Worm (Caenorhabditis elegans) whole organism, L4 larva: Measurements from ENCODE around the gene smg-3.

Source experiments
- F49E8.2 ChIP-seq: sonication (generic microtip); optimal IDR thresholded peaks from 2 replicates; lab custom pipeline; 2016; ENCODE audit warnings: missing compliant biosample characterization, mild to moderate bottlenecking, missing genetic modification characterization, borderline replicate concordance
- arid-1 ChIP-seq: fragments of 200-800 bp; sonication (Bioruptor generic); conservative IDR thresholded peaks from 2 replicates; pipeline ENCODE4 v1.3.6; 2022; ENCODE audit warnings: missing genetic modification reagents, missing genetic modification characterization, missing compliant biosample characterization
- ceh-62 ChIP-seq: sonication (generic microtip); optimal IDR thresholded peaks from 2 replicates; lab custom pipeline; 2017; ENCODE audit warnings: missing biosample characterization, missing genetic modification characterization
- jun-1 ChIP-seq: fragments of 150-350 bp; optimal IDR thresholded peaks from 2 replicates; lab custom pipeline; 2014; ENCODE audit warnings: missing biosample characterization, missing genetic modification reagents, missing genetic modification characterization
- nhr-11 ChIP-seq: fragments of 150-350 bp; optimal IDR thresholded peaks from 2 replicates; lab custom pipeline; 2014; ENCODE audit warnings: missing biosample characterization, missing genetic modification characterization
- nhr-237 ChIP-seq: sonication (generic microtip); optimal IDR thresholded peaks from 2 replicates; lab custom pipeline; 2017; ENCODE audit warnings: missing biosample characterization, missing genetic modification characterization
- nhr-25 ChIP-seq: sonication (generic microtip); optimal IDR thresholded peaks from 2 replicates; lab custom pipeline; 2017; ENCODE audit warnings: missing genetic modification characterization, mild to moderate bottlenecking, missing compliant biosample characterization, antibody characterized with exemption, moderate library complexity, borderline replicate concordance; ENCODE audit not compliant: insufficient read depth
- nhr-76 ChIP-seq: fragments of 150-350 bp; optimal IDR thresholded peaks from 2 replicates; lab custom pipeline; 2014; ENCODE audit warnings: missing biosample characterization, missing genetic modification characterization
- pqm-1 ChIP-seq: sonication (generic microtip); optimal IDR thresholded peaks from 2 replicates; lab custom pipeline; 2017; ENCODE audit warnings: missing biosample characterization, missing genetic modification characterization
- saeg-2 ChIP-seq: fragments of 200-800 bp; sonication (Bioruptor generic); IDR thresholded peaks from 2 replicates; pipeline ENCODE4 v1.3.6; 2022; ENCODE audit warnings: missing genetic modification reagents, missing genetic modification characterization, missing compliant biosample characterization
- snpc-4 ChIP-seq: fragments of 150-350 bp; optimal IDR thresholded peaks from 2 replicates; lab custom pipeline; 2014; ENCODE audit warnings: missing biosample characterization, missing genetic modification characterization
- unc-62 ChIP-seq, 3 experiments: fragments of 150-350 bp in 1 of 3; sonication (generic microtip); optimal IDR thresholded peaks in 2 of 3; peaks in 1 of 3; 1 replicate in 1 of 3; 2 replicates in 2 of 3; lab custom pipeline; 2014 to 2017; ENCODE audit warnings: missing biosample characterization in 3 of 3, missing genetic modification characterization in 3 of 3, missing genetic modification reagents in 3 of 3, missing genotype in 1 of 3

ce11 chrIV:6369489-6369888, 3.4 kb downstream of the smg-3 start:
- no peak for TF ChIP-seq pqm-1 (tag; lab: Kevin White, UChicago)
- TF ChIP-seq ceh-62 (tag; lab: Kevin White, UChicago): no peak
- no peak for TF ChIP-seq jun-1 (tag; lab: Kevin White, UChicago)
- no peak for TF ChIP-seq unc-62 (GFP tag; optimal IDR thresholded peaks at IDR 0.05 in 1 of 2; lab: Kevin White, UChicago)
- TF ChIP-seq unc-62 (tag; optimal IDR thresholded peaks at IDR 0.05; lab: Kevin White, UChicago): no peak
- no peak for TF ChIP-seq snpc-4 (tag; lab: Kevin White, UChicago)
- no peak for TF ChIP-seq nhr-25 (tag; lab: Kevin White, UChicago)
- no peak for TF ChIP-seq arid-1 (GFP tag; lab: Robert Waterston, UW)
- no peak for TF ChIP-seq nhr-237 (tag; lab: Kevin White, UChicago)
- TF ChIP-seq F49E8.2 (tag; lab: Kevin White, UChicago): no peak
- no peak for TF ChIP-seq nhr-11
- TF ChIP-seq saeg-2: no peak
- TF ChIP-seq nhr-76 (tag; lab: Kevin White, UChicago): no peak
